Fruit fly (Drosophila melanogaster): Measurements from ENCODE around the gene TfIIFalpha.

Gene TfIIFalpha

DNA sequence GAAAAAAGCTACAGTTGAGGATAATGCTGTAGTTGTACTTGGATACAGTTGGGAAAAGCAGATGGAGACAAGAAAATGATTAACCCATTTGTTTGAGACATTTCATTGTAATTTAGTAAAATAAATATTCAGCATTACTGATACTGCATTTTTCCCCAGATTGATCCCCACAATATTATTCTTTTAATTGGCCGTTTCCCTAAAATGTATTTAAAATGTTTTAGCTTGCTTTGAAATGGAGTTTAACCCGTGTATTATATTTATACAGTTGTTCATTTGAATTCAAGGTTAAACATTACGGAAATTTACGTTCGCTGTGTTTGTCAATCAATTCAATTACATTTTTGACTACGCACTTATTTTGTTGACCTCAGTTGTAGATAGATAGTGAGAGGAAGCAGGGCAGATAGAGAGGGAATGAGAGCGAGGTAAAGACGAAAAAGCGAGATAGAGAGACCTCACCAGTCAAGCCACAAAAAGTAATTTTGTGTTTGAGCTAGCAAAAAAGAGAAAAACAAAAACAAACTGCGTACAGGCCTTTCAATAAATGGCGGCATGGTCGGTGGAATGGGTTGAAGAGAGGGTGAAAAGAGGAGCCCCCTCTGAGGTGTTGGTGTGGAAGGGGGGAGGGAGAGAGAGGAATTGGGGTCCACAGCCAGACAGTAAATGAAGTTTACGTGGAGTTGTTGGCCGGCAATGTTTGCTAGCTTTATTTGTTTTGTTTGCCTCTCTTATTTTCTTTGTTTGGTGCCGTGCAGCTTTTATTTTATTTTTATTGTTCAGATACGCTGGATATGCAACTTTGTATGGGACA lies 30.4 kb downstream of the TfIIFalpha start (continued):
- TF ChIP-seq bsh (GFP tag; optimal IDR thresholded peaks at IDR 0.05) (peak; percentile 51 to 84), CG9932 (GFP tag; IDR thresholded peaks at IDR 0.05) (peak; percentile 70), abd-A (tag; optimal IDR thresholded peaks at IDR 0.05) (peak; percentile 89), CG9609 (GFP tag; optimal IDR thresholded peaks at IDR 0.05) (peak; percentile 85), slp2 (GFP tag; optimal IDR thresholded peaks at IDR 0.05) (peak; percentile 53), CG8944 (GFP tag; optimal IDR thresholded peaks at IDR 0.05) (peak; percentile 49), CG6654 (GFP tag; optimal IDR thresholded peaks at IDR 0.05) (peak; percentile 68), MTF-1 (GFP tag; optimal IDR thresholded peaks at IDR 0.05; ENCODE audit: borderline replicate concordance) (no peak), Lpt (GFP tag; optimal IDR thresholded peaks at IDR 0.05) (no peak), fru (optimal IDR thresholded peaks at IDR 0.05) (no peak), CG33213 (GFP tag; optimal IDR thresholded peaks at IDR 0.05) (peak; percentile 48), Fer1 (GFP tag; optimal IDR thresholded peaks at IDR 0.05) (peak; percentile 89), CG7987 (GFP tag; optimal IDR thresholded peaks at IDR 0.05) (peak; percentile 51), CG31441 (GFP tag; IDR thresholded peaks at IDR 0.05) (peak; percentile 92), CG17186 (GFP tag; optimal IDR thresholded peaks at IDR 0.05) (peak; percentile 47), oc (tag; optimal IDR thresholded peaks at IDR 0.05) (peak; percentile 36), CG4424 (GFP tag; optimal IDR thresholded peaks at IDR 0.05) (peak; percentile 89), p53 (GFP tag; optimal IDR thresholded peaks at IDR 0.05) (peak; percentile 61), Trl (optimal IDR thresholded peaks at IDR 0.05) (peak; percentile 69 to 87), Trl (GFP tag; optimal IDR thresholded peaks at IDR 0.05) (peak; percentile 44), CG14710 (tag; optimal IDR thresholded peaks at IDR 0.05) (peak; percentile 88), CG18011 (GFP tag; optimal IDR thresholded peaks at IDR 0.05) (peak; percentile 72), salm (tag; optimal IDR thresholded peaks at IDR 0.05) (peak; percentile 73), CG1233 (GFP tag; optimal IDR thresholded peaks at IDR 0.05) (peak; percentile 88), CG4820 (GFP tag; optimal IDR thresholded peaks at IDR 0.05) (peak; percentile 81), CG10979 (tag; optimal IDR thresholded peaks at IDR 0.05) (peak; percentile 89), sqz (GFP tag; optimal IDR thresholded peaks at IDR 0.05) (peak; percentile 77), CG34224 (GFP tag; IDR thresholded peaks at IDR 0.05; ENCODE audit: partially characterized antibody) (no peak), dan (GFP tag; IDR thresholded peaks at IDR 0.05) (no peak), nerfin-2 (GFP tag; IDR thresholded peaks at IDR 0.05; ENCODE audit: partially characterized antibody) (no peak), Med (GFP tag) (peak; percentile 90), CG9797 (GFP tag; optimal IDR thresholded peaks at IDR 0.05) (no peak), jing (GFP tag; optimal IDR thresholded peaks at IDR 0.05) (peak; percentile 74), pnt (GFP tag; optimal IDR thresholded peaks at IDR 0.05) (peak; percentile 74), her (GFP tag; optimal IDR thresholded peaks at IDR 0.05) (peak; percentile 63), CG15601 (tag; optimal IDR thresholded peaks at IDR 0.05) (peak; percentile 84), CG10565 (GFP tag; optimal IDR thresholded peaks at IDR 0.05) (peak; percentile 10), row (GFP tag; IDR thresholded peaks at IDR 0.05) (peak; percentile 87), CG2120 (GFP tag; optimal IDR thresholded peaks at IDR 0.05) (peak; percentile 92), fd64A (GFP tag; optimal IDR thresholded peaks at IDR 0.05) (peak; percentile 62), Bgb (GFP tag; IDR thresholded peaks at IDR 0.05; ENCODE audit: partially characterized antibody) (no peak; the same call in 1 of the 2 replicates), caup (GFP tag; optimal IDR thresholded peaks at IDR 0.05; ENCODE audit: severe bottlenecking) (peak; percentile 77), CG6813 (GFP tag; optimal IDR thresholded peaks at IDR 0.05) (peak; percentile 76), CG13775 (GFP tag; optimal IDR thresholded peaks at IDR 0.05) (peak; percentile 88), zen (tag; optimal IDR thresholded peaks at IDR 0.05) (peak; percentile 60), CG16813 (GFP tag; IDR thresholded peaks at IDR 0.05; ENCODE audit: partially characterized antibody) (no peak), grau (tag; optimal IDR thresholded peaks at IDR 0.05) (peak; percentile 91), ssp (GFP tag; IDR thresholded peaks at IDR 0.05) (peak; percentile 49; the same call in 1 of the 2 replicates)

Data from whole organism, embryonic.